Fruit fly (Drosophila melanogaster) whole organism, prepupa: ENCODE data around the gene mei-38.

Experiments used
- Blimp-1 ChIP-seq: fragments of 200-800 bp; sonication (Bioruptor generic); optimal IDR thresholded peaks from 3 replicates; lab custom pipeline; 2017; ENCODE audit warnings: missing biosample characterization, missing genetic modification characterization, mild to moderate bottlenecking, moderate library complexity, missing genetic modification reagents
- CG10631 ChIP-seq: fragments of 200-800 bp; sonication (Bioruptor generic); optimal IDR thresholded peaks from 2 replicates; lab custom pipeline; 2016; ENCODE audit warnings: missing biosample characterization, missing genetic modification characterization
- CG11762 ChIP-seq: fragments of 200-800 bp; sonication (Bioruptor generic); optimal IDR thresholded peaks from 3 replicates; lab custom pipeline; 2016; ENCODE audit warnings: missing biosample characterization, missing genetic modification characterization; ENCODE audit not compliant: insufficient read depth
- CG15336 ChIP-seq: fragments of 200-800 bp; sonication (Bioruptor generic); IDR thresholded peaks from 2 replicates; pipeline ENCODE4 v1.3.6; 2022; ENCODE audit warnings: missing biosample characterization, missing genetic modification characterization
- CG32006 ChIP-seq: fragments of 200-800 bp; sonication (Bioruptor generic); optimal IDR thresholded peaks from 3 replicates; lab custom pipeline; 2017; ENCODE audit warnings: missing biosample characterization, mild to moderate bottlenecking, missing genetic modification characterization
- CG6808 ChIP-seq: fragments of 200-800 bp; sonication (Bioruptor generic); optimal IDR thresholded peaks from 3 replicates; lab custom pipeline; 2017; ENCODE audit warnings: missing biosample characterization, missing genetic modification characterization, mild to moderate bottlenecking, moderate library complexity, missing genetic modification reagents
- CG6854 ChIP-seq: fragments of 200-800 bp; sonication (Bioruptor generic); optimal IDR thresholded peaks from 2 replicates; lab custom pipeline; 2017; ENCODE audit warnings: missing biosample characterization, mild to moderate bottlenecking, missing genetic modification characterization
- CG7368 ChIP-seq: fragments of 200-800 bp; sonication (Bioruptor generic); optimal IDR thresholded peaks from 3 replicates; lab custom pipeline; 2016; ENCODE audit warnings: missing biosample characterization, missing genetic modification characterization
- CG8119 ChIP-seq: fragments of 200-800 bp; sonication (Bioruptor generic); IDR thresholded peaks from 3 replicates; pipeline ENCODE4 v1.3.6; 2022; ENCODE audit warnings: missing biosample characterization, missing genetic modification characterization
- CG8632 ChIP-seq: fragments of 200-800 bp; sonication (Bioruptor generic); optimal IDR thresholded peaks from 3 replicates; lab custom pipeline; 2016; ENCODE audit warnings: missing biosample characterization, missing genetic modification characterization
- Eip78C ChIP-seq: fragments of 200-800 bp; sonication (Bioruptor generic); peaks from one replicate; lab custom pipeline; 2016; ENCODE audit warnings: missing biosample characterization, missing genetic modification characterization
- Ets21C ChIP-seq: fragments of 200-800 bp; sonication (Bioruptor generic); optimal IDR thresholded peaks from 3 replicates; lab custom pipeline; 2016; ENCODE audit warnings: missing biosample characterization, missing genetic modification characterization
- Ets96B ChIP-seq: fragments of 200-800 bp; optimal IDR thresholded peaks from 2 replicates; lab custom pipeline; 2019; ENCODE audit warnings: missing biosample characterization, mild to moderate bottlenecking, missing genetic modification characterization, moderate library complexity
- Gug ChIP-seq: fragments of 200-800 bp; sonication (Bioruptor generic); IDR thresholded peaks from 2 replicates; pipeline ENCODE4 v1.3.6; 2022; ENCODE audit warnings: missing biosample characterization, missing genetic modification characterization
- Hr38 ChIP-seq: sonication (Bioruptor generic); optimal IDR thresholded peaks from 2 replicates; lab custom pipeline; 2016; ENCODE audit warnings: missing biosample characterization, missing genetic modification characterization
- Hr39 ChIP-seq: fragments of 200-800 bp; sonication (Bioruptor generic); optimal IDR thresholded peaks from 2 replicates; lab custom pipeline; 2016; ENCODE audit warnings: missing biosample characterization, missing genetic modification characterization
- Lpt ChIP-seq: fragments of 200-800 bp; sonication (Bioruptor generic); optimal IDR thresholded peaks from 3 replicates; lab custom pipeline; 2016; ENCODE audit warnings: missing biosample characterization, missing genetic modification characterization
- OdsH ChIP-seq: fragments of 200-800 bp; sonication (Bioruptor generic); optimal IDR thresholded peaks from 3 replicates; lab custom pipeline; 2016; ENCODE audit warnings: missing biosample characterization, missing genetic modification characterization
- Sox14 ChIP-seq: fragments of 200-800 bp; sonication (Bioruptor generic); optimal IDR thresholded peaks from 3 replicates; lab custom pipeline; 2016; ENCODE audit warnings: missing biosample characterization, missing genetic modification characterization
- Sox15 ChIP-seq: fragments of 200-800 bp; sonication (Bioruptor generic); optimal IDR thresholded peaks from 3 replicates; lab custom pipeline; 2016; ENCODE audit warnings: missing biosample characterization, missing genetic modification characterization
- acj6 ChIP-seq: fragments of 200-800 bp; sonication (Bioruptor generic); optimal IDR thresholded peaks from 3 replicates; lab custom pipeline; 2016; ENCODE audit warnings: missing biosample characterization, missing genetic modification characterization
- dac ChIP-seq: fragments of 200-800 bp; sonication (Bioruptor generic); optimal IDR thresholded peaks from 2 replicates; lab custom pipeline; 2017; ENCODE audit warnings: missing biosample characterization, mild to moderate bottlenecking, missing genetic modification characterization
- eg ChIP-seq: fragments of 200-800 bp; sonication (Bioruptor generic); IDR thresholded peaks from 3 replicates; pipeline ENCODE4 v1.3.6; 2022; ENCODE audit warnings: missing biosample characterization, missing genetic modification characterization
- esn ChIP-seq: fragments of 200-800 bp; sonication (Bioruptor generic); optimal IDR thresholded peaks from 2 replicates; lab custom pipeline; 2016; ENCODE audit warnings: missing biosample characterization, mild to moderate bottlenecking, missing genetic modification characterization, moderate library complexity
- fkh ChIP-seq: fragments of 200-800 bp; sonication (Bioruptor generic); optimal IDR thresholded peaks from 3 replicates; lab custom pipeline; 2017; ENCODE audit warnings: missing biosample characterization, mild to moderate bottlenecking, missing genetic modification characterization, moderate library complexity
- salr ChIP-seq, 2 experiments: fragments of 200-800 bp; sonication (Bioruptor generic); optimal IDR thresholded peaks; 3 replicates each; lab custom pipeline; 2016 to 2018; ENCODE audit warnings: missing biosample characterization in 2 of 2, missing genetic modification characterization in 2 of 2, mild to moderate bottlenecking in 1 of 2
- svp ChIP-seq: fragments of 200-800 bp; sonication (Bioruptor generic); peaks from one replicate; lab custom pipeline; 2016; ENCODE audit warnings: missing biosample characterization, missing genetic modification characterization
- topi ChIP-seq: fragments of 200-800 bp; sonication (Bioruptor generic); optimal IDR thresholded peaks from 3 replicates; lab custom pipeline; 2016; ENCODE audit warnings: missing biosample characterization, missing genetic modification characterization

The mei-38 gene

DNA sequence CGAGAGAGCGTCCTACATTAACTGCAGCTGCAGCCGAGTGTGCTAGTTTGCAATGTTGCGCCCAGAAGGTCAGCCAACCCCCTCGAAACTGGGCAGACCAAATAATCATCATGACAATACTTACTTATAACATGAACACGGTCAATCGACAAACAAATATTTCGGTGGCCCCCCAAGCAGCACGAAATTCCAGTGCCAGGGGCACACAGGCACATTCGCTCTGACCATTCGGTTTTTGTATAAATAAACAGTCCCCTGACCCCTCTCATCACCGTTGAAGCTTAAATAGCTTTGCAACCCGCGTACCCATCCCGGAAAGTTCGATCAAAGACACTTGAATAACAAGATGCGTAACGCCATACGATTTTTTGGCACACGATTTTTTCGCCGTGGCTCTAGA is 37.0 kb downstream of the mei-38 start:
- TF ChIP-seq Ets21C (GFP tag; lab: Kevin White, UChicago), result no peak
- no peak for TF ChIP-seq Sox15 (GFP tag; lab: Kevin White, UChicago)
- no peak for TF ChIP-seq acj6 (GFP tag; lab: Kevin White, UChicago)
- TF ChIP-seq Blimp-1 (GFP tag; lab: Kevin White, UChicago), result no peak
- TF ChIP-seq svp (GFP tag; lab: Kevin White, UChicago), result no peak
- TF ChIP-seq CG11762 (GFP tag; lab: Kevin White, UChicago), result no peak
- TF ChIP-seq CG6808 (GFP tag; lab: Kevin White, UChicago), result no peak
- TF ChIP-seq OdsH (GFP tag; lab: Kevin White, UChicago), result no peak
- no peak for TF ChIP-seq Lpt (GFP tag; lab: Kevin White, UChicago)
- TF ChIP-seq dac, result no peak
- TF ChIP-seq Hr38 (GFP tag; lab: Kevin White, UChicago), result no peak
- no peak for TF ChIP-seq CG8119 (GFP tag; lab: Robert Waterston, UW)
- no peak for TF ChIP-seq salr (GFP tag; optimal IDR thresholded peaks at IDR 0.05; lab: Kevin White, UChicago)
- TF ChIP-seq eg (GFP tag; lab: Robert Waterston, UW), result no peak
- TF ChIP-seq CG8632, result no peak
- no peak for TF ChIP-seq CG7368
- no peak for TF ChIP-seq Ets96B
- no peak for TF ChIP-seq fkh (GFP tag; lab: Kevin White, UChicago)
- TF ChIP-seq, all 60 proteins: peak for 0

DNA sequence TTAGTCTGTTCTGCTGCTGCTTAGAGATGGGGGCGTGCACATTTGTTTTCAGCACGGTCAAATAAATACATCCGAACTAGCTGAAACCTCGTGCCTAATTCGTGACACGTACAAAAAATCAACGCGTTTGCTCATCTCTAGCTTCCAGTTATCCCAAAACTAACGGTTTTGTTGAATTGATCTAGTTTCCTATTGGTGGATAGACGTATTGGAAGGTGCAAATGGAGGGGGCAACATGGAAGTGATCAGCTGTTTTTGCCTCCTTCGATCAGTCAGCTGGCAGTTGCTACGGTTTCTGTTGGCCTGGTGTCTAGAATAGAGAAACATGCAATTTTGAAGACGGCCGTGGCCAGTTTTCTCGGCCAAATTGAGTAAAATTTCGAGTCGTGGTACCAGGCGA is 40.8 kb downstream of the mei-38 start:
- TF ChIP-seq Hr39 (GFP tag; lab: Kevin White, UChicago) (no peak), dac (no peak), CG15336 (peak; percentile 44; the same call in 1 of the 2 replicates), Sox14 (GFP tag; lab: Kevin White, UChicago) (no peak), CG6854 (GFP tag; lab: Kevin White, UChicago) (no peak), Eip78C (GFP tag; lab: Kevin White, UChicago) (peak; percentile 51), eg (GFP tag; lab: Robert Waterston, UW) (peak; percentile 26; the same call in 1 of the 3 replicates), Lpt (GFP tag; lab: Kevin White, UChicago) (no peak), CG32006 (GFP tag; lab: Kevin White, UChicago) (peak; percentile 23), topi (no peak), esn (peak; percentile 21), CG7368 (no peak), Ets21C (GFP tag; lab: Kevin White, UChicago) (no peak), Gug (GFP tag; lab: Robert Waterston, UW) (0 out of 2 replicates have a peak, but pooled peaks have one; percentile 15), CG8119 (GFP tag; lab: Robert Waterston, UW) (peak; percentile 23; the same call in 1 of the 3 replicates), svp (GFP tag; lab: Kevin White, UChicago) (peak; percentile 51), CG10631 (GFP tag; lab: Kevin White, UChicago) (peak; percentile 10), fkh (GFP tag; lab: Kevin White, UChicago) (peak; percentile 24)

dm6 chrX:1523277-1523676 is 46.4 kb downstream of the mei-38 start:
- TF ChIP-seq Eip78C (GFP tag; lab: Kevin White, UChicago), result peak; percentile 6
- TF ChIP-seq, all 60 proteins: peak for 1; not testable (repeated sequence) for 59
